Worm (Caenorhabditis elegans): Measurements from ENCODE around the gene T13H5.8.

The T13H5.8 gene

DNA sequence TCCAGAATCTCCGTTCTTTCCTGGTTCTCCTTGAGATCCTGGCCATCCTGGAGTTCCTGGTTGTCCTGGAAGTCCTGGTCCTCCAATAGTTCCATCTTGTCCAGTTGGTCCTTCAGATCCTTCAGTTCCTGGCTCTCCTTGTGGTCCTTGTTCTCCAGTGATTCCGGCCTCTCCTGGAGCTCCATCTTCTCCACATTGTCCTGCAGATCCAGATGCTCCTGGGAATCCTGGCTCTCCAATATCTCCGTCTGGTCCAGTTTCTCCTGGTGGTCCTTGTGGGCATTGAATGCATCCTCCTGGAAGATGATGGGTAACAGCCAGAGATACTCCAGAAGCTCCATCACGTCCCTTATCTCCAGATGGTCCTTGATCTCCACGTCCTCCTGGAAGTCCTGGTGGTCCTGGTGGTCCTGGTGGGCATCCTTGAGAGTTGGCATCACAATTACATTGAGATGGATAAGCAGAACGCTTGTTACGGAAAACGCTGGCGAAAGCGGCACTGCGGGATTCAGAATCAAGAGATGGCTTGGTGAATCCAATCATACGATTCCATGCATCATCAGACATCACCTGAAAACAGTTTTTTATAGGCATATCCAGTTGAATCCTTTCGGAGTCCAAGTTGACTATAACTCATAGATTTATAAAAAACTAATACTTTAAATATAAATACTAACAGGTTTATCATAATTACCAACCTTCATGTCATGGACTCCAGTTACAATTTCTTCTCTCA lies 50.1 kb downstream of the T13H5.8 start:
- TF ChIP-seq egl-27 (tag; optimal IDR thresholded peaks at IDR 0.05), result no peak
- TF ChIP-seq elt-1 (tag; optimal IDR thresholded peaks at IDR 0.05), result no peak
- TF ChIP-seq pha-4 (tag; optimal IDR thresholded peaks at IDR 0.05), result no peak
- TF ChIP-seq unc-62 (GFP tag; optimal IDR thresholded peaks at IDR 0.05), result no peak
- no peak for TF ChIP-seq zag-1 (tag; optimal IDR thresholded peaks at IDR 0.05)
- no peak for TF ChIP-seq unc-39 (tag; optimal IDR thresholded peaks at IDR 0.05)
- TF ChIP-seq nhr-25 (tag; optimal IDR thresholded peaks at IDR 0.05), result no peak
- no peak for TF ChIP-seq ceh-16 (tag; optimal IDR thresholded peaks at IDR 0.05)
- TF ChIP-seq ztf-11 (tag; optimal IDR thresholded peaks at IDR 0.05), result no peak
- TF ChIP-seq nhr-67 (tag; optimal IDR thresholded peaks at IDR 0.05), result no peak
- TF ChIP-seq hmg-11 (tag; optimal IDR thresholded peaks at IDR 0.05), result no peak
- no peak for TF ChIP-seq nhr-12 (tag; optimal IDR thresholded peaks at IDR 0.05)
- TF ChIP-seq aly-2 (tag; optimal IDR thresholded peaks at IDR 0.05), result no peak
- no peak for TF ChIP-seq lin-39 (tag; optimal IDR thresholded peaks at IDR 0.05)
- TF ChIP-seq nhr-11 (tag; optimal IDR thresholded peaks at IDR 0.05), result no peak
- no peak for TF ChIP-seq nhr-23 (tag; optimal IDR thresholded peaks at IDR 0.05)
- TF ChIP-seq ceh-82 (tag; optimal IDR thresholded peaks at IDR 0.05), result no peak
- TF ChIP-seq fkh-10 (GFP tag; optimal IDR thresholded peaks at IDR 0.05), result no peak
- no peak for TF ChIP-seq ztf-4 (tag; optimal IDR thresholded peaks at IDR 0.05)
- no peak for TF ChIP-seq ceh-9 (tag; optimal IDR thresholded peaks at IDR 0.05)

DNA sequence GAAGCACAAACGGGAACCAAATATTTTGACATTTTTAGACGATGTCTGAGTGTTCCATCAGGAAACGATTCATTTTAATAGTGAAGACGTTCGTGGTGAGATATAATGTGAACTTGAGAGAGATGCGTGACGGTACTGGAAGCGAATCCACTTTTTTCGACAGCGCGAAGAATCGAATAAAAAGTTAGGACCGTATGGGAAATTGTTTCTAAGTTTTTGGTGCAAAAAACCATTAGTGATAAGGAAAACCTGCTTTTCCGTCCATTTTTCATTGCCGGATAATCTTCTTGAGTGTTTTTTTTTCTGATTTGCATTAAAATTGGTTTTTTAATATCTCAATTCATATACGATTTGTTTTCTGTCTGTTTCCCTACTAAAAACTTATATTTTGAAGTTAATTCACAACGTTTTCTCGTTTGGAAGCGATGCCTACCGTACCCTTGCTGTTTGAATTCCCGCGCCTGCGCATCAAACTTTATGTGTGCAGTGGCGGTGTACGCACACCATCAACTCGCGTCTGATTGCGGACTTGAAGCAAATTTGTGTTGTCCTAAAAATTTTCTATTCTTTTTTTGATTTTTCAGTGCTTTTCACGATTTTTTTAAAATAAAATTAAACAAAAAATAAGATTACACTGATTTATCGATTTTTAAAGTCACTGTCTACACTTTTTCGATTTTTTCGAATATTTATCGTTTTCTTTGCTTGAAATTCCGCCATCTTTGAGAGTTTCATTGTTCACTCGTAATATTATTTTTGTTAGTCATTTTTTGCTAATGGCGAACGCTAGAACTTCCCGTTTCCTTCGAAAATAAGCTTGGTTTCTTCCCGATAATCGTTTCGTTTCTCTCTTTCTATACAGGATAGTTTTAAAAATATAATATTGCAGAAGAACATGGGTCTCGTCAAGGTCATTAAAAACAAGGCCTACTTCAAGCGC lies 51.0 kb downstream of the T13H5.8 start, which contains the start of the genes col-38 and rpl-5:
TSS of gene col-38 (minus strand) at position 51 of the 940 bp plus-strand sequence.
TSS of gene rpl-5 (plus strand) at position 890 of the 940 bp plus-strand sequence.
- TF ChIP-seq ceh-28 (tag; optimal IDR thresholded peaks at IDR 0.05), result peak; percentile 64
- no peak for TF ChIP-seq zag-1 (tag; optimal IDR thresholded peaks at IDR 0.05)
- TF ChIP-seq nhr-77 (tag; optimal IDR thresholded peaks at IDR 0.05), result no peak
- no peak for TF ChIP-seq ceh-82 (tag; optimal IDR thresholded peaks at IDR 0.05)
- TF ChIP-seq egl-27 (tag; optimal IDR thresholded peaks at IDR 0.05), result no peak
- peak; percentile 2 for TF ChIP-seq ztf-4 (tag; optimal IDR thresholded peaks at IDR 0.05)
- TF ChIP-seq nhr-43 (tag; optimal IDR thresholded peaks at IDR 0.05; ENCODE audit: poor library complexity, severe bottlenecking), result peak; percentile 66
- TF ChIP-seq ZK546.5 (tag; optimal IDR thresholded peaks at IDR 0.05), result peak; percentile 84
- TF ChIP-seq nhr-237 (tag; optimal IDR thresholded peaks at IDR 0.05), result no peak
- no peak for TF ChIP-seq ceh-16 (tag; optimal IDR thresholded peaks at IDR 0.05)
- TF ChIP-seq nhr-28 (tag; optimal IDR thresholded peaks at IDR 0.05), result no peak
- peak; percentile 83 for TF ChIP-seq fkh-10 (GFP tag; optimal IDR thresholded peaks at IDR 0.05)
- TF ChIP-seq ama-1 (optimal IDR thresholded peaks at IDR 0.05), result peak; percentile 7
- no peak for TF ChIP-seq aly-2 (tag; optimal IDR thresholded peaks at IDR 0.05)
- peak; percentile 93 for TF ChIP-seq lin-39 (tag; optimal IDR thresholded peaks at IDR 0.05)
- peak; percentile 97 for TF ChIP-seq nfya-1 (tag; optimal IDR thresholded peaks at IDR 0.05; ENCODE audit: insufficient read depth)
- TF ChIP-seq ceh-9 (tag; optimal IDR thresholded peaks at IDR 0.05), result no peak
- TF ChIP-seq unc-62 (GFP tag; optimal IDR thresholded peaks at IDR 0.05), result peak; percentile 28
- peak; percentile 96 for TF ChIP-seq nhr-23 (tag; optimal IDR thresholded peaks at IDR 0.05)
- TF ChIP-seq R02D3.7 (tag; optimal IDR thresholded peaks at IDR 0.05), result peak; percentile 73
- TF ChIP-seq ztf-11 (tag; optimal IDR thresholded peaks at IDR 0.05), result no peak
- no peak for TF ChIP-seq mdl-1 (tag; optimal IDR thresholded peaks at IDR 0.05)
- TF ChIP-seq fkh-2 (tag; optimal IDR thresholded peaks at IDR 0.05), result no peak
- no peak for TF ChIP-seq fos-1 (tag; optimal IDR thresholded peaks at IDR 0.05)
- no peak for TF ChIP-seq elt-3 (tag; optimal IDR thresholded peaks at IDR 0.05)
- TF ChIP-seq elt-1 (tag; optimal IDR thresholded peaks at IDR 0.05), result peak; percentile 23
- no peak for TF ChIP-seq eor-1 (tag; optimal IDR thresholded peaks at IDR 0.05)
- TF ChIP-seq jun-1 (tag; optimal IDR thresholded peaks at IDR 0.05), result peak; percentile 66
- peak; percentile 51 for TF ChIP-seq pqm-1 (tag; optimal IDR thresholded peaks at IDR 0.05)
- peak; percentile 99 for TF ChIP-seq pha-4 (tag; optimal IDR thresholded peaks at IDR 0.05)
- no peak for TF ChIP-seq nhr-12 (tag; optimal IDR thresholded peaks at IDR 0.05)
- no peak for TF ChIP-seq daf-12 (tag; optimal IDR thresholded peaks at IDR 0.05)
- TF ChIP-seq elt-2 (tag; optimal IDR thresholded peaks at IDR 0.05), result peak; percentile 72
- TF ChIP-seq hmg-11 (tag; optimal IDR thresholded peaks at IDR 0.05), result peak; percentile 63
- peak; percentile 87 for TF ChIP-seq egl-5 (tag; optimal IDR thresholded peaks at IDR 0.05)
- no peak for TF ChIP-seq mml-1 (tag; optimal IDR thresholded peaks at IDR 0.05)
- peak; percentile 78 for TF ChIP-seq skn-1 (tag; optimal IDR thresholded peaks at IDR 0.05)
- TF ChIP-seq nhr-25 (tag; optimal IDR thresholded peaks at IDR 0.05), result peak; percentile 94
- TF ChIP-seq snpc-4 (tag; optimal IDR thresholded peaks at IDR 0.05), result peak; percentile 78
- TF ChIP-seq tbx-2 (tag; optimal IDR thresholded peaks at IDR 0.05), result peak; percentile 38
- no peak for TF ChIP-seq unc-39 (tag; optimal IDR thresholded peaks at IDR 0.05)
- peak; percentile 97 for TF ChIP-seq lin-15B (tag; optimal IDR thresholded peaks at IDR 0.05)
- peak; percentile 77 for TF ChIP-seq lsy-12 (tag; optimal IDR thresholded peaks at IDR 0.05)
- TF ChIP-seq nhr-76 (tag; optimal IDR thresholded peaks at IDR 0.05), result no peak
- peak; percentile 73 for TF ChIP-seq nhr-11 (tag; optimal IDR thresholded peaks at IDR 0.05)
- no peak for TF ChIP-seq nhr-67 (tag; optimal IDR thresholded peaks at IDR 0.05)
